Worm (Caenorhabditis elegans) whole organism, young adult: Measurements from ENCODE around the gene ubc-1.

ENCODE experiments used
- T26A5.8 ChIP-seq: sonication (generic microtip); optimal IDR thresholded peaks from 2 replicates; lab custom pipeline; 2016; ENCODE audit warnings: missing genetic modification characterization, missing compliant biosample characterization
- mcd-1 ChIP-seq: fragments of 200-800 bp; sonication (Bioruptor generic); IDR thresholded peaks from 2 replicates; pipeline ENCODE4 v1.3.6; 2022; ENCODE audit warnings: missing genetic modification reagents, missing genetic modification characterization, missing compliant biosample characterization
- nhr-80 ChIP-seq: sonication (generic microtip); optimal IDR thresholded peaks from 2 replicates; lab custom pipeline; 2016; ENCODE audit warnings: missing genetic modification characterization, missing compliant biosample characterization
- snpc-1.3 ChIP-seq: sonication (generic microtip); optimal IDR thresholded peaks from 2 replicates; lab custom pipeline; 2017; ENCODE audit warnings: missing genetic modification characterization, mild to moderate bottlenecking, missing compliant biosample characterization, antibody characterized with exemption, moderate library complexity, missing genotype, missing genetic modification reagents; ENCODE audit not compliant: insufficient read depth
- ztf-22 ChIP-seq: fragments of 200-800 bp; sonication (Bioruptor generic); optimal IDR thresholded peaks from 2 replicates; lab custom pipeline; 2018; ENCODE audit warnings: mild to moderate bottlenecking, missing genetic modification characterization, moderate library complexity, missing compliant biosample characterization

Gene ubc-1

ce11 chrIV:4152143-4152542, 49.3 kb downstream of the ubc-1 start, which contains the start of the genes K08D10.10 and R07C12.1:
TSS of gene K08D10.10 (plus strand) at chrIV:4152235.
TSS of gene R07C12.1 (plus strand) at chrIV:4152456.
- TF ChIP-seq nhr-80 (peak; percentile 42), ztf-22 (no peak), snpc-1.3 (no peak), T26A5.8 (tag; lab: Kevin White, UChicago) (no peak)

DNA sequence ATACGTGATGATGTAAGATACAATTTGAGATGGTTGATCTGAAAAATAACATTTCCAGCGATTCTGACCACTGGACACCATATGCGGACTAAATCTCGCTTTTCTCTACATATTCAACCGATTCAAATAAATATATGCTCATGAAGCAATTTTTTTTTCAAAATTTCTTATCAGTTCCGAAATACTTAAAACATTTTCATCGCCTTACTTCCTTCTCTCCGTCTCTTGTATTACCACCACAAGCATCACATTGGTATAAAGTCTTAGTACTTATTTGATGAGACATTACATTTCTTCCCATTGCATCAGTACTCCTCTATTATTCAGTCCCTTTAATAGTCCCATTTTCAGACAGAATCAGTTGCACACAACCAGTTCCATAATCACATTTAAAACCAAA, 51.8 kb downstream of the ubc-1 start, which contains the start of gene K08D10.14:
K08D10.14 (plus strand) TSS at position 301 of the 400 bp plus-strand sequence.
- TF ChIP-seq mcd-1 (no peak), nhr-80 (peak; percentile 17)
- TF ChIP-seq, all 124 proteins: peak for 1
